Fruit fly (Drosophila melanogaster) whole organism, prepupa: Measurements from ENCODE around the gene Timp.

ENCODE experiments used
- CG16779 ChIP-seq: fragments of 200-800 bp; sonication (Bioruptor generic); optimal IDR thresholded peaks from 3 replicates; lab custom pipeline; 2017; ENCODE audit warnings: missing biosample characterization, mild to moderate bottlenecking, missing genetic modification characterization
- CG6163 ChIP-seq: fragments of 200-800 bp; sonication (Bioruptor generic); IDR thresholded peaks from 3 replicates; pipeline ENCODE4 v1.3.6; 2022; ENCODE audit warnings: missing biosample characterization, missing genetic modification characterization
- Hr38 ChIP-seq: sonication (Bioruptor generic); optimal IDR thresholded peaks from 2 replicates; lab custom pipeline; 2016; ENCODE audit warnings: missing biosample characterization, missing genetic modification characterization
- Sox14 ChIP-seq: fragments of 200-800 bp; sonication (Bioruptor generic); optimal IDR thresholded peaks from 3 replicates; lab custom pipeline; 2016; ENCODE audit warnings: missing biosample characterization, missing genetic modification characterization
- esn ChIP-seq: fragments of 200-800 bp; sonication (Bioruptor generic); optimal IDR thresholded peaks from 2 replicates; lab custom pipeline; 2016; ENCODE audit warnings: missing biosample characterization, mild to moderate bottlenecking, missing genetic modification characterization, moderate library complexity
- fd59A ChIP-seq: fragments of 200-800 bp; sonication (Bioruptor generic); optimal IDR thresholded peaks from 2 replicates; lab custom pipeline; 2017; ENCODE audit warnings: missing biosample characterization, mild to moderate bottlenecking, missing genetic modification characterization, missing genetic modification reagents
- fkh ChIP-seq: fragments of 200-800 bp; sonication (Bioruptor generic); optimal IDR thresholded peaks from 3 replicates; lab custom pipeline; 2017; ENCODE audit warnings: missing biosample characterization, mild to moderate bottlenecking, missing genetic modification characterization, moderate library complexity

dm6 chr3R:10206740-10207139 is 6.1 kb downstream of the Timp start:
- TF ChIP-seq fkh (GFP tag; lab: Kevin White, UChicago) = peak; percentile 27
- no peak for TF ChIP-seq Hr38 (GFP tag; lab: Kevin White, UChicago)
- no peak for TF ChIP-seq Sox14 (GFP tag; lab: Kevin White, UChicago)
- TF ChIP-seq CG16779 (tag; lab: Kevin White, UChicago) = no peak
- no peak for TF ChIP-seq CG6163 (GFP tag; lab: Robert Waterston, UW)
- TF ChIP-seq fd59A (GFP tag; lab: Kevin White, UChicago) = no peak
- TF ChIP-seq esn (GFP tag; lab: Kevin White, UChicago) = no peak
